Worm (Caenorhabditis elegans) whole organism, L4 larva: ENCODE results near the gene nck-1.

Experiments
- R02D3.7 ChIP-seq: fragments of 150-350 bp; sonication (generic microtip); optimal IDR thresholded peaks from 3 replicates; lab custom pipeline; 2014; ENCODE audit warnings: missing biosample characterization, missing genetic modification characterization
- aly-2 ChIP-seq: sonication (generic microtip); optimal IDR thresholded peaks from 2 replicates; lab custom pipeline; 2018; ENCODE audit warnings: missing biosample characterization, missing genetic modification characterization
- ama-1 ChIP-seq: fragments of 150-350 bp; optimal IDR thresholded peaks from 2 replicates; lab custom pipeline; 2014; ENCODE audit warnings: inconsistent platforms, mixed read lengths
- arid-1 ChIP-seq: fragments of 200-800 bp; sonication (Bioruptor generic); conservative IDR thresholded peaks from 2 replicates; pipeline ENCODE4 v1.3.6; 2022; ENCODE audit warnings: missing genetic modification reagents, missing genetic modification characterization, missing compliant biosample characterization
- ceh-32 ChIP-seq: sonication (generic microtip); optimal IDR thresholded peaks from 2 replicates; lab custom pipeline; 2016; ENCODE audit warnings: mild to moderate bottlenecking, missing genetic modification characterization, missing compliant biosample characterization; ENCODE audit not compliant: poor library complexity
- fos-1 ChIP-seq: fragments of 150-350 bp; optimal IDR thresholded peaks from 2 replicates; lab custom pipeline; 2014; ENCODE audit warnings: missing biosample characterization, missing genetic modification characterization
- mxl-2 ChIP-seq: fragments of 200-800 bp; sonication (Bioruptor generic); conservative IDR thresholded peaks from 2 replicates; pipeline ENCODE4 v1.3.6; 2022; ENCODE audit warnings: missing genetic modification reagents, missing genetic modification characterization, missing compliant biosample characterization
- nhr-237 ChIP-seq: sonication (generic microtip); optimal IDR thresholded peaks from 2 replicates; lab custom pipeline; 2017; ENCODE audit warnings: missing biosample characterization, missing genetic modification characterization
- saeg-2 ChIP-seq: fragments of 200-800 bp; sonication (Bioruptor generic); IDR thresholded peaks from 2 replicates; pipeline ENCODE4 v1.3.6; 2022; ENCODE audit warnings: missing genetic modification reagents, missing genetic modification characterization, missing compliant biosample characterization
- unc-39 ChIP-seq: sonication (generic microtip); optimal IDR thresholded peaks from 2 replicates; lab custom pipeline; 2017; ENCODE audit warnings: missing biosample characterization, missing genetic modification characterization

- TF ChIP-seq mxl-2 (GFP tag; lab: Robert Waterston, UW) (no peak), ceh-32 (tag; lab: Kevin White, UChicago) (no peak), aly-2 (tag; lab: Kevin White, UChicago) (no peak), arid-1 (GFP tag; lab: Robert Waterston, UW) (no peak), nhr-237 (tag; lab: Kevin White, UChicago) (no peak), fos-1 (tag; lab: Kevin White, UChicago) (no peak), saeg-2 (GFP tag; lab: Robert Waterston, UW) (no peak), R02D3.7 (no peak), unc-39 (no peak), ama-1 (lab: Kevin White, UChicago) (no peak)
Measured at ce11 chrX:4125165-4125803, 28.0 kb downstream of the nck-1 start.
